Worm (Caenorhabditis elegans): ENCODE results near the gene fbxb-60.

The fbxb-60 gene

DNA sequence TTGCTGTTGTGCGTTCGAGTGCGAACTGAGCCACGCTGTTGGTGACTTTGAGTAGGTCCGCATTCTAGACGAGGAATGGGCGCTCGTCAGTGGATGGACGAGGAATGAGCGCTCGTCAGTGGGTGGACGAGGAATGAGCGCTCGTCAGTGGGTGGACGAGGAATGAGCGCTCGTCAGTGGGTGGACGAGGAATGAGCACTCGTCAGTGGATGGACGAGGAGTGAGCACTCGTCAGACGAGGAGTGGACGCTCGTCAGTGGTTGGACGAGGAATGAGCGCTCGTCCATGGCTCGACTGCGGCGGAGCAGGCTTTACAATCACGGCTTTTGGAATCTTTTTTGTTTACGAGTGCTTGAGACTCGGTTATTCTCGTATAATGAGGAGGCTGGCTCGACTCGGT, 19.1 kb upstream of the fbxb-60 start:
- TF ChIP-seq ztf-1 (GFP tag; conservative IDR thresholded peaks at IDR 0.05): no peak
- no peak for TF ChIP-seq ceh-82 (tag; optimal IDR thresholded peaks at IDR 0.05)
- no peak for TF ChIP-seq alr-1 (tag; optimal IDR thresholded peaks at IDR 0.05)
- TF ChIP-seq elt-1 (tag; optimal IDR thresholded peaks at IDR 0.05): no peak
- TF ChIP-seq skn-1 (tag; optimal IDR thresholded peaks at IDR 0.05): no peak
- TF ChIP-seq crh-2 (tag; optimal IDR thresholded peaks at IDR 0.05): no peak
- no peak for TF ChIP-seq nhr-77 (tag; optimal IDR thresholded peaks at IDR 0.05)
- no peak for TF ChIP-seq Y55F3AM.14 (GFP tag; optimal IDR thresholded peaks at IDR 0.05)
- TF ChIP-seq lsy-2 (tag; optimal IDR thresholded peaks at IDR 0.05): no peak

DNA sequence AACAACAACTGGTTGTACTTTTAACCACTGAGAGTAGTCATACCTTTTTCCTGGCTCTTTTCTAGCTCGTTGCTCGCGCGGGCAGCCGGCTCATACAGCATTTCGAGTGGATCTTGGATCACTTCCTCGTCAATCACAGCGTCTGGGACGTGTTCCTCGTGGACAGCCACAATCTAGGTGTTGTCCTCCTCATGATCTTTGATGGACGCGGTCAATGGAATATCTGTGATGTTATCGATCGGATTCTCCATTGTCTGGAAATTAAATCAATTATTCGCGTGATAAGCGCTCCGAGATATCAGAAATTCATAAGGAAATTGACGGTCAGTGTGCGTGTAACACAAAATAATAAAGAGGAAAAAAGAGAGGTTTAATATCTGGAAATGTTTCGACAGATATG, 17.7 kb upstream of the fbxb-60 start, which contains the start of gene F21D9.8:
Gene F21D9.8 (minus strand): TSS at position 101 of the 400 bp plus-strand sequence.
- TF ChIP-seq nhr-237 (tag; optimal IDR thresholded peaks at IDR 0.05) (no peak), nhr-23 (tag; optimal IDR thresholded peaks at IDR 0.05) (no peak), lin-13 (GFP tag; optimal IDR thresholded peaks at IDR 0.05) (no peak), nhr-77 (tag; optimal IDR thresholded peaks at IDR 0.05) (no peak), aly-2 (tag; optimal IDR thresholded peaks at IDR 0.05) (no peak)

DNA sequence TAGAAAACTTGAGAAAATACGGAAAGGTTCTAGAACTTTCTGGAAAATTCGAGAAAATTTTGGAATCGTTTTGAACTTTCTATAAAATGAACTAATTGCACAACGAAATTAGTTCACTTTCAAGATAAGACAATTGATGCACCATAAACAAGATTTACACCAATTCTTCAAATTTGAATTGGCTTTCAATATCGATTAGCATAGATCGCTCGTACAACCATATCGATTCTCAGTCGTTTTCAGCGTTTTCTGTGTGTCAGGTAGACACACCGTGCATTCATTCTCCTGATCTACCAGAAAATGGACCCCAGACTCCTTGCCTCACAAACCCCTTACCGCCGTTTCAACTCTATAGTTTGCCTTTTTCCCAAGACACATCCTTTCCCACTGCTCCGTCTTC, 15.3 kb upstream of the fbxb-60 start, which contains the start of gene fbxb-117:
Gene fbxb-117 (plus strand): TSS at position 301 of the 400 bp plus-strand sequence.
- TF ChIP-seq ztf-11 (tag; optimal IDR thresholded peaks at IDR 0.05): no peak
- no peak for TF ChIP-seq egl-27 (tag; optimal IDR thresholded peaks at IDR 0.05)
- no peak for TF ChIP-seq ztf-4 (tag; optimal IDR thresholded peaks at IDR 0.05)
- TF ChIP-seq skn-1 (tag; optimal IDR thresholded peaks at IDR 0.05): no peak
- no peak for TF ChIP-seq ceh-16 (tag; optimal IDR thresholded peaks at IDR 0.05)
- no peak for TF ChIP-seq mbf-1 (tag; optimal IDR thresholded peaks at IDR 0.05)
- no peak for TF ChIP-seq lin-11 (tag; optimal IDR thresholded peaks at IDR 0.05)
- no peak for TF ChIP-seq sma-9 (GFP tag; optimal IDR thresholded peaks at IDR 0.05)
- no peak for TF ChIP-seq sma-9 (tag; optimal IDR thresholded peaks at IDR 0.05)
- no peak for TF ChIP-seq nhr-77 (tag; optimal IDR thresholded peaks at IDR 0.05)
- TF ChIP-seq nhr-25 (tag; optimal IDR thresholded peaks at IDR 0.05): no peak
- no peak for TF ChIP-seq C34F6.9 (tag; optimal IDR thresholded peaks at IDR 0.05)
- TF ChIP-seq sem-4 (tag; optimal IDR thresholded peaks at IDR 0.05): no peak
- no peak for TF ChIP-seq ceh-82 (tag; optimal IDR thresholded peaks at IDR 0.05)
- no peak for TF ChIP-seq nhr-12 (tag; optimal IDR thresholded peaks at IDR 0.05)
- TF ChIP-seq zag-1 (tag; optimal IDR thresholded peaks at IDR 0.05): no peak
- no peak for TF ChIP-seq nhr-6 (tag; optimal IDR thresholded peaks at IDR 0.05)
- no peak for TF ChIP-seq snpc-4 (tag; optimal IDR thresholded peaks at IDR 0.05)
- no peak for TF ChIP-seq nhr-129 (tag; optimal IDR thresholded peaks at IDR 0.05)

DNA sequence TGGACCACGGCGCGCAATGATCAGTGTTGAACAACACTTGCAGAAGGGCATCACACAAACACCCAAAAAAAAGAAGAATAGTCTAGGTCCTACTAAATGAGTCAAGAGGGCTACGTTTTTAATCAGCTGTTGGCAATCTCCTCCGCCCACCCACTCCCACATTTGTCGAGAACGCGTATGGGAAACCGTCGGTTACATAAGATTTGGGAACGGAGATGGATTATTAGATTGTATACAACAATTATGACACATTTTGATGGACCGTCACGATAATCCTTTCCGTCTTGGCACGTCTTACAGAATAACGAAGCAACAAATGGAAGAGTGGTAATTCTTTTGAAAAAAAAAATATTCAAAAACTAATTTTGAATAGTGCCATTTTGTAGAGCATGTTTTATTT, 11.7 kb upstream of the fbxb-60 start:
- no peak for TF ChIP-seq peb-1 (tag; optimal IDR thresholded peaks at IDR 0.05)
- TF ChIP-seq nhr-6 (tag; optimal IDR thresholded peaks at IDR 0.05): no peak

DNA sequence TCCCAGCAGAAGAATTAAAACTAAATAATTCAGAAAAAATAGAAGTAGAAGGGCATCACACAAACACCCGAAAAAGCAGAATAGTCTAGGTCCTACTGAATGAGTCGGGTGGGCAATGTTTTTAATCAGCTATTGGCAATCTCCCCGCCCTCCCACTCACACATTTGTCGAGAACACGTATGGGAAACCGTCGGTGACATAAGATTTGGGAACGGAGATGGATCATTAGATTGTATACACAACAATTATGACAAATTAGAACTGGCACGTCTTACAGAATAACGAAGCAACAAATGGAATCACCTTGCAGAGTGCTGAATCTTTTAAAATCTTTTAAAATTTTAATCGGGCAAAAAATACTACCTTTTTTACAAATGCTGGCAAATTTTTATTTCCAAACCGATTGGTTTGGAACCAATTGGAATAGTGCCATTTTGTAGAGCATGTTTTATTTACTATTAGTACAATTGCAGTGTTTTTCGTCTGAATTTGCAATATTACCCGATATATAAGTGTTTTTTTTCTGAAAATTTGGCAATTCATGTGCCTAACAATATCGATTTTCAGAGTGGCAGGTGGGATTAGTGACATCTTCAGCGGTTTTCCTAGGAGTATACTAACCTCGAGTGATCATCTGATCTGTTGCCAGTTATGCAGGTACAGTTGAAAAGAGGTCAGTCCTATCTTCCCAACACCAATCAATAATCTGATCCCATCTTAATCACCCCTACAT, 9.4 kb upstream of the fbxb-60 start, which contains the start of the genes F55C9.3 and fbxb-57:
Gene F55C9.3 (minus strand): TSS at position 101 of the 733 bp plus-strand sequence.
Gene fbxb-57 (plus strand): TSS at position 683 of the 733 bp plus-strand sequence.
- TF ChIP-seq lin-39 (tag; optimal IDR thresholded peaks at IDR 0.05) (no peak), ztf-4 (tag; optimal IDR thresholded peaks at IDR 0.05) (no peak), snpc-4 (tag; optimal IDR thresholded peaks at IDR 0.05) (no peak), mbf-1 (tag; optimal IDR thresholded peaks at IDR 0.05) (no peak), Y55F3AM.14 (GFP tag; optimal IDR thresholded peaks at IDR 0.05) (no peak), nhr-21 (tag; optimal IDR thresholded peaks at IDR 0.05) (no peak), ztf-1 (GFP tag; conservative IDR thresholded peaks at IDR 0.05) (no peak), ceh-16 (tag; optimal IDR thresholded peaks at IDR 0.05) (no peak), mdl-1 (tag; optimal IDR thresholded peaks at IDR 0.05) (no peak), crh-2 (tag; optimal IDR thresholded peaks at IDR 0.05) (no peak), lin-13 (GFP tag; optimal IDR thresholded peaks at IDR 0.05) (no peak), sma-9 (GFP tag; optimal IDR thresholded peaks at IDR 0.05) (no peak), sma-9 (tag; optimal IDR thresholded peaks at IDR 0.05) (no peak), nhr-12 (tag; optimal IDR thresholded peaks at IDR 0.05) (no peak), nhr-25 (tag; optimal IDR thresholded peaks at IDR 0.05) (no peak), blmp-1 (tag; optimal IDR thresholded peaks at IDR 0.05; ENCODE audit: insufficient read depth) (no peak)

All from whole organism, L2 larva.